Worm (Caenorhabditis elegans): ENCODE data around the gene C46F4.3.

C46F4.3 gene

DNA sequence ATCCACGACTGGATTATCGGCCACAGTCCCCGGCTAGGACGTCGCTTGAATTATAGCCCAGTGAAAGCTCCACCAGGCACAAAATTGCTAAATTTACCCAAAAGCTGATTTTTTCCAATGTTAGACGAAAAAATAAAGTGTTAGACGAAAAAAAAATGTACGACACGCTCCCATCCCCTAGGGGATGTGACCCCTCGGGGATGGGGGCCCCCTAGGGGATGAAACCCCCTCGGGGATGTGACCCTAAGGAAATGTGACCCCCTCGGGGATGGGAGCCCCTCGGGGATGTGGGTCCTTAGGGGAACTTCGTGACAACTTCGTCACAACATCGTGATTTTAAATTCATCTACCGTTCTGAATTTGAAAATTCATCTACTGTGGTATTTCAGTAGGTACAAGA, 29.8 kb upstream of the C46F4.3 start:
- TF ChIP-seq aly-1 (tag; optimal IDR thresholded peaks at IDR 0.05) (no peak), hmg-4 (GFP tag; optimal IDR thresholded peaks at IDR 0.05) (no peak), pes-1 (GFP tag; IDR thresholded peaks at IDR 0.05) (no peak), hmbx-1 (tag; optimal IDR thresholded peaks at IDR 0.05) (no peak), ama-1 (optimal IDR thresholded peaks at IDR 0.05) (no peak), scrt-1 (GFP tag; IDR thresholded peaks at IDR 0.05) (no peak), tra-4 (tag; optimal IDR thresholded peaks at IDR 0.05) (no peak), tbx-11 (GFP tag; IDR thresholded peaks at IDR 0.05) (no peak), tbx-37 (GFP tag; conservative IDR thresholded peaks at IDR 0.05) (no peak; the same call in 1 of the 2 replicates)

DNA sequence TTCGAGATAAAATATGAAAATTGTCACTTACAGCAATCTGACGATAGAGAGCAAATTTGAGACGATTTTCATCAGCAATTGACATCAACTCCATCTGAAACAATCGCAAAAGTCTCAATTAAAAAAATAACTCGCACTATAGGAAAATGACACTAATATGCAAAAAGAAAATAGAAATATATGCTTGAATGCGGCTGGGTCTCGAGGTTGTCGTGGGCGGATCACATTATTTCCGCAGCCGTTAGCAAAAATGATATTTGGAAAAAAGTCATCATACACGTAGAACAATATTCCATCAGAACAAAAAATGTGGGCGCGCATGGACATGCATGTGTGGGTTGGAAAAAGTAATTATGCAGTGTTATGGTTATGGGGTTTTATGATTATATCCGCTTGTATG, 18.3 kb upstream of the C46F4.3 start, which contains the start of gene Y23B4A.1:
TSS of gene Y23B4A.1 (minus strand) at position 101 of the 400 bp plus-strand sequence.
- no peak for TF ChIP-seq scrt-1 (GFP tag; IDR thresholded peaks at IDR 0.05)
- TF ChIP-seq flt-1 (GFP tag; IDR thresholded peaks at IDR 0.05) = no peak
- TF ChIP-seq aly-1 (tag; optimal IDR thresholded peaks at IDR 0.05) = no peak
- TF ChIP-seq tbx-37 (GFP tag; conservative IDR thresholded peaks at IDR 0.05) = no peak
- no peak for TF ChIP-seq hmg-4 (GFP tag; optimal IDR thresholded peaks at IDR 0.05)
- TF ChIP-seq ceh-36 (tag; optimal IDR thresholded peaks at IDR 0.05) = no peak
- no peak for TF ChIP-seq ceh-13 (GFP tag; optimal IDR thresholded peaks at IDR 0.05)
- TF ChIP-seq pes-1 (GFP tag; IDR thresholded peaks at IDR 0.05) = no peak
- TF ChIP-seq ama-1 (optimal IDR thresholded peaks at IDR 0.05) = no peak
- no peak for TF ChIP-seq sea-1 (GFP tag; conservative IDR thresholded peaks at IDR 0.05)
- TF ChIP-seq F13C5.2 (tag; optimal IDR thresholded peaks at IDR 0.05) = no peak
- TF ChIP-seq tra-4 (tag; optimal IDR thresholded peaks at IDR 0.05) = no peak
- TF ChIP-seq hnd-1 (tag; optimal IDR thresholded peaks at IDR 0.05) = no peak
- TF ChIP-seq tbx-11 (GFP tag; IDR thresholded peaks at IDR 0.05) = no peak
- no peak for TF ChIP-seq hmbx-1 (tag; optimal IDR thresholded peaks at IDR 0.05)
- no peak for TF ChIP-seq B0310.2 (tag; optimal IDR thresholded peaks at IDR 0.05)
- no peak for TF ChIP-seq ets-7 (tag; optimal IDR thresholded peaks at IDR 0.05)

DNA sequence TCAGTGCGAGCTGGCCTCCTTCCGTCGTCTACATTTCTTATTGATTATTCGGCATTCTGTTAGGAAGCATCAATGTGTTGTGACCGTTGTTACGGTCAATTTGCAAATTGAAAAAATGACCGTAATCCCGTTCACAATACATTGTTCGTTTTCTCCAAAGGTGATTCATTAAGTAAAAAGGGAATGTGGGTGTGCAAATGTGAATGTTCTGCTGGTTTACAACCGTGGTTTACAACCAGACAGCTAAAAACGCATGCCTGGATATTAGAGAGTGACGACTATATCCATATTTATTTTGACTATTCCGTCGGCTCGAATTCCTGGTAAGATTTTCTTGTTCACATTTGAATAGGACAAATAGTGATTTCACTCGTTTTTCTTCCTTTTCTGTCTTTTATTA, 16.5 kb upstream of the C46F4.3 start, which contains the start of gene capa-1:
TSS of gene capa-1 (plus strand) at position 301 of the 400 bp plus-strand sequence.
- TF ChIP-seq hnd-1 (tag; optimal IDR thresholded peaks at IDR 0.05) (no peak), sea-1 (GFP tag; conservative IDR thresholded peaks at IDR 0.05) (no peak), aly-1 (tag; optimal IDR thresholded peaks at IDR 0.05) (no peak), tra-4 (tag; optimal IDR thresholded peaks at IDR 0.05) (no peak), ama-1 (optimal IDR thresholded peaks at IDR 0.05) (no peak), ceh-13 (GFP tag; optimal IDR thresholded peaks at IDR 0.05) (no peak), tbx-11 (GFP tag; IDR thresholded peaks at IDR 0.05) (no peak), F13C5.2 (tag; optimal IDR thresholded peaks at IDR 0.05) (no peak), hmbx-1 (tag; optimal IDR thresholded peaks at IDR 0.05) (no peak)

DNA sequence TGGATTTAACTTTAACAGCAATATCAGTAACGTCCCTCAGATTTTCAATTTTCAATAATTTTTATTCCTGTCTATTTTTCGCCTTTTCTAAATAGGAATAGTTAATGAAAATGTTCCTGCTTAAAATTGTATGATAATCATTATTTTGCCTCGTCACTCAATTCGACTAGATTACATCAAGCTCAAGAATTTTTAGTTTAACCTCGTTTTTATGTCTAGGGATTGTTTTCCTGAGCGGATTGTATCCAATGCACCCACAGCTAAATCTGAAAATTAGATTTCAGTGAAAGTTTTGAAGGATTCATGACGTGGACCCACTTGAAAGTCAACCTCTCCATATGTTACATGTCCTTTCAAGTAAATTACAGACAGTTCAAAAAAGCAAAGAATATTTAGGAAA, 11.9 kb upstream of the C46F4.3 start:
- TF ChIP-seq tra-4 (tag; optimal IDR thresholded peaks at IDR 0.05) (no peak), hmbx-1 (tag; optimal IDR thresholded peaks at IDR 0.05) (no peak), flt-1 (GFP tag; IDR thresholded peaks at IDR 0.05) (no peak), tbx-11 (GFP tag; IDR thresholded peaks at IDR 0.05) (no peak)

DNA sequence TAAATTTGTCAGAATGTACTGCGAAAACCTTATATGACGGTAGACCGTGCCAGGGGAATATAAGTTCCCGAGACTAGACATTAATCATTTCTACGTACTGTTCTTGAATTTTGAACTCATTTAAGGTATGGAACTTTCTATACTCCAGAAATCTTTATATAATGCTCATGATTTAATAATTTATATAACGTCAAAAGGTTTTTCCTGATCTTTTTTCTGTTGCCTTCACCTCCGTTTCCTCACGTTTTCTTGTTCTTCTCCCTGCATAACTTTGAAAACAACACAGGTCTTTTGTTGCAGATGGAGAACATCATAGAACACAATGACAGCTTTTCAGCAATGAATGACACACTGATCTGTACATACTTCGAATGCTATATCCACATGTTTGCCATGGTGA, 4.8 kb upstream of the C46F4.3 start, which contains the start of gene egl-6:
TSS of gene egl-6 (plus strand) at position 301 of the 400 bp plus-strand sequence.
- no peak for TF ChIP-seq aly-1 (tag; optimal IDR thresholded peaks at IDR 0.05)
- TF ChIP-seq F13C5.2 (tag; optimal IDR thresholded peaks at IDR 0.05) = no peak
- no peak for TF ChIP-seq hnd-1 (tag; optimal IDR thresholded peaks at IDR 0.05)
- no peak for TF ChIP-seq tbx-37 (GFP tag; conservative IDR thresholded peaks at IDR 0.05)
- TF ChIP-seq tra-4 (tag; optimal IDR thresholded peaks at IDR 0.05) = no peak
- no peak for TF ChIP-seq tbx-11 (GFP tag; IDR thresholded peaks at IDR 0.05)
- TF ChIP-seq B0310.2 (tag; optimal IDR thresholded peaks at IDR 0.05) = no peak
- no peak for TF ChIP-seq pes-1 (GFP tag; IDR thresholded peaks at IDR 0.05)
- no peak for TF ChIP-seq ceh-36 (tag; optimal IDR thresholded peaks at IDR 0.05)
- TF ChIP-seq sea-1 (GFP tag; conservative IDR thresholded peaks at IDR 0.05) = no peak
- TF ChIP-seq ama-1 (optimal IDR thresholded peaks at IDR 0.05) = no peak
- TF ChIP-seq hmg-4 (GFP tag; optimal IDR thresholded peaks at IDR 0.05) = no peak
- no peak for TF ChIP-seq hmbx-1 (tag; optimal IDR thresholded peaks at IDR 0.05)
- no peak for TF ChIP-seq ceh-13 (GFP tag; optimal IDR thresholded peaks at IDR 0.05)
- no peak for TF ChIP-seq scrt-1 (GFP tag; IDR thresholded peaks at IDR 0.05)
- TF ChIP-seq ets-7 (tag; optimal IDR thresholded peaks at IDR 0.05) = no peak
- no peak for TF ChIP-seq flt-1 (GFP tag; IDR thresholded peaks at IDR 0.05)

DNA sequence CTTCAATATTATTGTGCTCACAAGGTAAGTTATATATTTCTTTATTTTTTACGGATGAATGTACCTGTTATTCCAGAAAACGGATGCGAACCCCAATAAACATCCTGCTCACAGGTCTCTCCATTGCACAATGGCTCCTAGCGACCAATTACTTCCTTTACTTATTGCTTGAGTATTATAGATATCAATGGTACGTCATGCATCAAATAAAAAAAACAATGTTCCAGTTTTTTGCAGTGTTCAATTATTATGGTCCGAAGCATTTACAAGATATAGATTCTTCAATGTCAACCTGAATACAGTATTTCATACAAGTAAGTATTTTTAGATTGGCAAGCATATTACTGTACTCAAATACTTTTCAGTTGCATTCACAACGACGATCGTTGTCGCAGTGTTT, 2.6 kb upstream of the C46F4.3 start:
- TF ChIP-seq hnd-1 (tag; optimal IDR thresholded peaks at IDR 0.05) = no peak
- no peak for TF ChIP-seq tbx-37 (GFP tag; conservative IDR thresholded peaks at IDR 0.05)
- no peak for TF ChIP-seq F13C5.2 (tag; optimal IDR thresholded peaks at IDR 0.05)
- no peak for TF ChIP-seq tbx-11 (GFP tag; IDR thresholded peaks at IDR 0.05)
- TF ChIP-seq pes-1 (GFP tag; IDR thresholded peaks at IDR 0.05) = no peak
- TF ChIP-seq ets-7 (tag; optimal IDR thresholded peaks at IDR 0.05) = no peak
- TF ChIP-seq aly-1 (tag; optimal IDR thresholded peaks at IDR 0.05) = no peak
- TF ChIP-seq tra-4 (tag; optimal IDR thresholded peaks at IDR 0.05) = no peak
- TF ChIP-seq ama-1 (optimal IDR thresholded peaks at IDR 0.05) = no peak

DNA sequence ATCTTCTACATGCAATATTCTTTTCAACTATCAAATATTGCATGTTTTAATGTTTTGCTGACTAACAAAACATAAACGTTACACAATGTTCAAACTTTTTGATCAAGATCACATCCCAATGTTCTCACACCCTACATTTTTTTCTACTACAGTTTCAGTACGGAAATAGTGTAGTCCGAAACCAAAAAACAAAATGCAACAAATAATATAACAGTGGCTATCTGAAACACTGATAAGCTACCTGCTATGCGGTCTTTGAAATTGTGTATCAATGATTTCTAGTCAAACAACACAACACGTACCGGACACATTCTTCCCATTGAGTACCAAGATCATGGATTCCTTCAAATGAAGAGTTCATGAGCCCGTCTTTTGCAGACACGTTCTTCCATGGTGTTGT, 5.8 kb downstream of the C46F4.3 start:
- TF ChIP-seq ets-7 (tag; optimal IDR thresholded peaks at IDR 0.05) (no peak), tbx-37 (GFP tag; conservative IDR thresholded peaks at IDR 0.05) (no peak)

DNA sequence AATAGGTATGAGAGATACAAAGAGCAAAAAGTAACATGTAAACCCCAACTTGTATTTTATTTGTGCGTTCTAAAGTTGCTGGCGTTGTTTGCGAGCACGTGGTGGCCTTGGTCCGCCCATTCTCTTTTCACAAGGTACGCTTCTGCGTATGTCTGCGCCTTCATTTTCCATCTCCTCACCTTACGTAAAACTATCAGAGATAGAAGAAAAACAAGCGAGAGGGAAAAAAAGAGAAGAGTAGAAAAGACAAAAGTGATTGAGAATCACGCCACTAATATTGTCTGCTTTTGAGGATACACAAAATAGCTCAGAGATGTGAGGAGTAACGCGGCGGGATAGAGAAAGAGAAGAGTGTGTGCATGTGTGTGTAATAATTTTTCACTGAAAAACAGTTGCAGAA, 6.6 kb downstream of the C46F4.3 start:
- TF ChIP-seq hnd-1 (tag; optimal IDR thresholded peaks at IDR 0.05) (no peak), sea-1 (GFP tag; conservative IDR thresholded peaks at IDR 0.05) (no peak), scrt-1 (GFP tag; IDR thresholded peaks at IDR 0.05) (no peak), hmg-4 (GFP tag; optimal IDR thresholded peaks at IDR 0.05) (no peak), flt-1 (GFP tag; IDR thresholded peaks at IDR 0.05) (no peak), ceh-13 (GFP tag; optimal IDR thresholded peaks at IDR 0.05) (no peak), pes-1 (GFP tag; IDR thresholded peaks at IDR 0.05) (no peak), aly-1 (tag; optimal IDR thresholded peaks at IDR 0.05) (no peak), F13C5.2 (tag; optimal IDR thresholded peaks at IDR 0.05) (no peak), ets-7 (tag; optimal IDR thresholded peaks at IDR 0.05) (no peak), ceh-36 (tag; optimal IDR thresholded peaks at IDR 0.05) (no peak), tra-4 (tag; optimal IDR thresholded peaks at IDR 0.05) (no peak)
